Fruit fly (Drosophila melanogaster): ENCODE results near the gene Rpp14a.
A peak's percentile ranks its signal among the peaks of the same experiment; 100 is the strongest.

DNA sequence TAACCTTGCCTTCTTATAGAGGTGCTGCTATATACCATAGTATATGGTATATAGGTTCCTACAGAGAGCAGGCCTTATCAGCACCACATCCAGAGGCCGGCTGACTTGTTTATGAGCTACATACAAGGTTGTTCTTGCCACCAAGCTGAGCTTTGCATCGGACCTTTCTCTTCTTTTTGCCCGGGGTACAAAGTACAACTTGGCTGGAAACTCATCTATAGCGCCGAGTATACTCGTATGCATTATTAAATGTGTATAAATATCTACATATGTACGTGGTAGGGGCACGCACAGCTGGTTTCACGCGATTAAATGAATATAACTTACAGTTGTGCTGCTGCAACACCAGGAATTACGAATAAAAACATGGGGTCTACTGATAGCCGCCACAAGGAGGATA, 42.8 kb upstream of the Rpp14a start:
- TF ChIP-seq CG13204 (GFP tag; optimal IDR thresholded peaks at IDR 0.05) (peak; percentile 78), Pif1B (GFP tag; optimal IDR thresholded peaks at IDR 0.05) (peak; percentile 64), rn (GFP tag; IDR thresholded peaks at IDR 0.05) (no peak), CG9948 (tag; optimal IDR thresholded peaks at IDR 0.05) (no peak), CG12605 (GFP tag; IDR thresholded peaks at IDR 0.05) (peak; percentile 87), CG8159 (tag; optimal IDR thresholded peaks at IDR 0.05) (peak; percentile 40), CG15710 (tag; optimal IDR thresholded peaks at IDR 0.05) (peak; percentile 18), CG17806 (tag; optimal IDR thresholded peaks at IDR 0.05) (peak; percentile 47), CG34367 (tag; optimal IDR thresholded peaks at IDR 0.05) (peak; percentile 23), gl (tag; optimal IDR thresholded peaks at IDR 0.05) (peak; percentile 94), Ets98B (GFP tag; IDR thresholded peaks at IDR 0.05) (peak; percentile 77), CG4496 (GFP tag; IDR thresholded peaks at IDR 0.05) (peak; percentile 54; the same call in 1 of the 3 replicates), CG14655 (GFP tag; optimal IDR thresholded peaks at IDR 0.05) (peak; percentile 58)

All from whole organism, pupa.